Fruit fly (Drosophila melanogaster) whole organism, pupa: ENCODE data around the gene Mkk4.

ENCODE experiments used
- CG13204 ChIP-seq: fragments of 200-800 bp; sonication (Bioruptor generic); optimal IDR thresholded peaks from 2 replicates; lab custom pipeline; 2018; ENCODE audit warnings: missing biosample characterization, mild to moderate bottlenecking, missing genetic modification characterization, moderate library complexity
- CG15710 ChIP-seq: fragments of 200-800 bp; sonication (Bioruptor generic); optimal IDR thresholded peaks from 2 replicates; lab custom pipeline; 2018; ENCODE audit warnings: missing biosample characterization, mild to moderate bottlenecking, missing genetic modification characterization, moderate library complexity
- CG34367 ChIP-seq: fragments of 200-800 bp; sonication (Bioruptor generic); optimal IDR thresholded peaks from 2 replicates; lab custom pipeline; 2018; ENCODE audit warnings: missing biosample characterization, mild to moderate bottlenecking, missing genetic modification characterization
- CG8159 ChIP-seq: fragments of 200-800 bp; sonication (Bioruptor generic); optimal IDR thresholded peaks from 3 replicates; lab custom pipeline; 2018; ENCODE audit warnings: missing biosample characterization, mild to moderate bottlenecking, missing genetic modification characterization, moderate library complexity
- CG8301 ChIP-seq: fragments of 200-800 bp; sonication (Bioruptor generic); optimal IDR thresholded peaks from 2 replicates; lab custom pipeline; 2018; ENCODE audit warnings: missing biosample characterization, mild to moderate bottlenecking, missing genetic modification characterization
- EcR ChIP-seq: fragments of 200-800 bp; sonication (Bioruptor generic); optimal IDR thresholded peaks from 3 replicates; lab custom pipeline; 2019; ENCODE audit warnings: missing biosample characterization, missing genetic modification characterization, mild to moderate bottlenecking, moderate library complexity, missing genetic modification reagents
- Pif1B ChIP-seq: fragments of 200-800 bp; sonication (Bioruptor generic); optimal IDR thresholded peaks from 3 replicates; lab custom pipeline; 2016; ENCODE audit warnings: missing biosample characterization, missing genetic modification characterization
- Snoo ChIP-seq: fragments of 200-800 bp; sonication (Bioruptor generic); optimal IDR thresholded peaks from 3 replicates; lab custom pipeline; 2017; ENCODE audit warnings: missing biosample characterization, mild to moderate bottlenecking, missing genetic modification characterization, inconsistent platforms

DNA sequence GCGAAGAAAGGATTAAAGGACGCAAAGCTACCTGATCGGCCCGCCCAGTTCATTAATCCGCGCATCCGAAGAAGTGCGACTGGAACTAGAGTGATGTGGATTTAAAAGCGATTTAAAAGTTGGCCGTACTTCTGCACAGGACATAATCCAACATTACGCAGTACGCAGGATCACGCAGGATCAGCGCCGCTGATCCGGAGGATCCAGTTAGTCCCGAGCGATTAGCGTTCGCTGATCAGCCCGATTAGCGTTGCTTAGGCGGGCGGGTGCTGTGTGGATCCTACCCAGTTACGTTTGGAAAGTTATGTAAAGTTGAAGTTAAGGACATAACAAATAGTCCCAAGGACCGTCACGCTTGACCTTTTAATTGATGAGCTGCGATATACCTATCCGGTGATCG is 48.6 kb upstream of the Mkk4 start:
- TF ChIP-seq CG15710 (tag; lab: Kevin White, UChicago): no peak
- TF ChIP-seq CG8301 (tag; lab: Kevin White, UChicago): no peak
- TF ChIP-seq CG8159 (tag; lab: Kevin White, UChicago): no peak
- TF ChIP-seq Snoo (tag; lab: Kevin White, UChicago): no peak
- TF ChIP-seq CG34367 (tag; lab: Kevin White, UChicago): no peak
- no peak for TF ChIP-seq EcR (GFP tag; lab: Kevin White, UChicago)
- TF ChIP-seq Pif1B (GFP tag; lab: Kevin White, UChicago): no peak
- TF ChIP-seq CG13204 (GFP tag; lab: Kevin White, UChicago): no peak
